Worm (Caenorhabditis elegans): ENCODE data around the gene mtss-1.

The mtss-1 gene

DNA sequence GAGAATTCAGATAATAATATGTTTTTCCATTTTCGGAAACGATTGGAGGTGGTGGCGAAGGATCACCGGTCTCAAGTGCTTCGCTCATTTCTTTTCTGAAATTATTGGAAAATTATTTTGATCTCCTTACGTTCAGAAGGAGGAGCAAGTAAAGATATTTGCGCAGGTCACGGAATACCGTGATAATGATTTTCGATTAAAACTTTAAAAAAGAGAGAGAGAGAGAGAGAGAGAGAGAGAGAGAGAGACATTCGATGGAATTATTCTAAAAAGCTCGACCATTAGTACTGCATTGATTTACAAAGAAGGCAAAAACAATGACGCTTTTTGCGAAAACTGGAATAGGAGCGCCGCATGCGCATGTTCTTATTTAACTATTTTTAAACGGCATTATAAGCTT, 24.1 kb downstream of the mtss-1 start, which contains the start of gene ztf-1:
ztf-1 (minus strand) TSS at position 101 of the 400 bp plus-strand sequence.
- TF ChIP-seq tbx-8 (GFP tag; optimal IDR thresholded peaks at IDR 0.05), result no peak
- no peak for TF ChIP-seq unc-62 (GFP tag; optimal IDR thresholded peaks at IDR 0.05)
- TF ChIP-seq lin-13 (tag; optimal IDR thresholded peaks at IDR 0.05), result no peak
- no peak for TF ChIP-seq sem-2 (GFP tag; optimal IDR thresholded peaks at IDR 0.05)
- TF ChIP-seq drap-1 (GFP tag; optimal IDR thresholded peaks at IDR 0.05), result no peak
- no peak for TF ChIP-seq nhr-237 (tag; optimal IDR thresholded peaks at IDR 0.05)
- no peak for TF ChIP-seq ceh-43 (GFP tag; optimal IDR thresholded peaks at IDR 0.05)
- no peak for TF ChIP-seq flh-1 (GFP tag; optimal IDR thresholded peaks at IDR 0.05)

DNA sequence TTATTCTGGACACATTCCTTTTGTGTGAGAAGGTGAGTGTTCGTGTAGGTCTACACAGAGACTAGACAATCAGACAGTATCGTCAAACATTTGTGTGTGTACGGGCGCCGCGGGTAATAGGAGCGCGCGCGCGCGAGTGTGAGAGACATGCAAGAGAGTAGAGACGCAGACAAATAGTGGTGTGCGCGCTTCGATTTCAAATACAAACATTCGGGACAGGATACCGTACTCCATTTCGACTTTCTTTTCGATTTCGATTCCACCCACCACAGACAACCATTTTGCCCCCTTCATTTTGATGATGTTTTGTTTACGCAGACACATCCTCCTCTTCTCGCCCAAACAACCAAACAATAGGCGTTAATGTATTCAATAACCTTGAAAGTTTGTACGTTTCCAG, 26.7 kb downstream of the mtss-1 start:
- TF ChIP-seq ztf-11 (tag; optimal IDR thresholded peaks at IDR 0.05) (no peak), unc-120 (tag; optimal IDR thresholded peaks at IDR 0.05; ENCODE audit: poor library complexity, severe bottlenecking) (no peak), pha-4 (tag; optimal IDR thresholded peaks at IDR 0.05) (peak; percentile 90), mls-2 (tag; optimal IDR thresholded peaks at IDR 0.05) (no peak), nhr-2 (tag; optimal IDR thresholded peaks at IDR 0.05) (no peak), lin-32 (GFP tag; optimal IDR thresholded peaks at IDR 0.05) (no peak), ceh-39 (tag; optimal IDR thresholded peaks at IDR 0.05) (no peak), drap-1 (GFP tag; optimal IDR thresholded peaks at IDR 0.05) (peak; percentile 51), hlh-1 (tag; optimal IDR thresholded peaks at IDR 0.05) (no peak), elt-3 (tag; optimal IDR thresholded peaks at IDR 0.05) (peak; percentile 2), unc-62 (GFP tag; optimal IDR thresholded peaks at IDR 0.05) (no peak), nhr-28 (tag; optimal IDR thresholded peaks at IDR 0.05) (no peak), bed-3 (GFP tag; optimal IDR thresholded peaks at IDR 0.05) (no peak), sptf-1 (tag; optimal IDR thresholded peaks at IDR 0.05) (peak; percentile 7), ceh-83 (GFP tag; optimal IDR thresholded peaks at IDR 0.05) (no peak), tbx-8 (GFP tag; optimal IDR thresholded peaks at IDR 0.05) (no peak), ceh-43 (GFP tag; optimal IDR thresholded peaks at IDR 0.05) (no peak), nhr-76 (tag; optimal IDR thresholded peaks at IDR 0.05) (no peak), snpc-4 (tag; optimal IDR thresholded peaks at IDR 0.05) (no peak), lsy-2 (tag; optimal IDR thresholded peaks at IDR 0.05) (peak; percentile 73), nhr-12 (tag; optimal IDR thresholded peaks at IDR 0.05) (no peak), mab-5 (tag; optimal IDR thresholded peaks at IDR 0.05) (no peak), zip-8 (tag; optimal IDR thresholded peaks at IDR 0.05) (no peak), elt-1 (tag; optimal IDR thresholded peaks at IDR 0.05; ENCODE audit: borderline replicate concordance, insufficient read depth) (no peak), M03D4.4 (tag; optimal IDR thresholded peaks at IDR 0.05) (no peak), sem-2 (GFP tag; optimal IDR thresholded peaks at IDR 0.05) (no peak), nhr-237 (tag; optimal IDR thresholded peaks at IDR 0.05) (peak; percentile 27), unc-39 (tag; optimal IDR thresholded peaks at IDR 0.05) (no peak), cnd-1 (tag; optimal IDR thresholded peaks at IDR 0.05) (no peak), mep-1 (tag; optimal IDR thresholded peaks at IDR 0.05) (no peak), lin-13 (tag; optimal IDR thresholded peaks at IDR 0.05) (peak; percentile 11), ces-1 (GFP tag; optimal IDR thresholded peaks at IDR 0.05) (no peak), ham-2 (GFP tag; optimal IDR thresholded peaks at IDR 0.05) (peak; percentile 48), flh-1 (GFP tag; optimal IDR thresholded peaks at IDR 0.05) (peak; percentile 19), blmp-1 (tag; optimal IDR thresholded peaks at IDR 0.05) (peak; percentile 28)

ce11 chrIII:8795595-8796141, 27.6 kb downstream of the mtss-1 start:
- no peak for TF ChIP-seq snpc-4 (tag; optimal IDR thresholded peaks at IDR 0.05)
- TF ChIP-seq elt-1 (tag; optimal IDR thresholded peaks at IDR 0.05; ENCODE audit: borderline replicate concordance, insufficient read depth), result no peak
- TF ChIP-seq nhr-76 (tag; optimal IDR thresholded peaks at IDR 0.05), result peak; percentile 4
- TF ChIP-seq nhr-2 (tag; optimal IDR thresholded peaks at IDR 0.05), result peak; percentile 100
- TF ChIP-seq pha-4 (tag; optimal IDR thresholded peaks at IDR 0.05), result peak; percentile 90
- no peak for TF ChIP-seq nhr-12 (tag; optimal IDR thresholded peaks at IDR 0.05)
- peak; percentile 77 for TF ChIP-seq ztf-11 (tag; optimal IDR thresholded peaks at IDR 0.05)
- peak; percentile 86 for TF ChIP-seq ces-1 (GFP tag; optimal IDR thresholded peaks at IDR 0.05)
- TF ChIP-seq nhr-28 (tag; optimal IDR thresholded peaks at IDR 0.05), result peak; percentile 15
- TF ChIP-seq mep-1 (tag; optimal IDR thresholded peaks at IDR 0.05), result peak; percentile 74
- no peak for TF ChIP-seq unc-39 (tag; optimal IDR thresholded peaks at IDR 0.05)
- TF ChIP-seq flh-1 (GFP tag; optimal IDR thresholded peaks at IDR 0.05), result no peak
- TF ChIP-seq lsy-2 (tag; optimal IDR thresholded peaks at IDR 0.05), result peak; percentile 79
- peak; percentile 65 for TF ChIP-seq drap-1 (GFP tag; optimal IDR thresholded peaks at IDR 0.05)
- peak; percentile 69 for TF ChIP-seq sptf-1 (tag; optimal IDR thresholded peaks at IDR 0.05)
- no peak for TF ChIP-seq mab-5 (tag; optimal IDR thresholded peaks at IDR 0.05)
- TF ChIP-seq ceh-43 (GFP tag; optimal IDR thresholded peaks at IDR 0.05), result no peak
- peak; percentile 41 for TF ChIP-seq M03D4.4 (tag; optimal IDR thresholded peaks at IDR 0.05)
- peak; percentile 66 for TF ChIP-seq hlh-1 (tag; optimal IDR thresholded peaks at IDR 0.05)
- TF ChIP-seq bed-3 (GFP tag; optimal IDR thresholded peaks at IDR 0.05), result no peak
- peak; percentile 95 for TF ChIP-seq unc-120 (tag; optimal IDR thresholded peaks at IDR 0.05; ENCODE audit: poor library complexity, severe bottlenecking)
- no peak for TF ChIP-seq lin-32 (GFP tag; optimal IDR thresholded peaks at IDR 0.05)
- TF ChIP-seq tbx-8 (GFP tag; optimal IDR thresholded peaks at IDR 0.05), result no peak
- TF ChIP-seq lin-13 (tag; optimal IDR thresholded peaks at IDR 0.05), result peak; percentile 84
- peak; percentile 88 for TF ChIP-seq ceh-39 (tag; optimal IDR thresholded peaks at IDR 0.05)
- TF ChIP-seq nhr-237 (tag; optimal IDR thresholded peaks at IDR 0.05), result peak; percentile 65
- TF ChIP-seq elt-3 (tag; optimal IDR thresholded peaks at IDR 0.05), result no peak
- TF ChIP-seq ham-2 (GFP tag; optimal IDR thresholded peaks at IDR 0.05), result peak; percentile 88
- TF ChIP-seq unc-62 (GFP tag; optimal IDR thresholded peaks at IDR 0.05), result peak; percentile 95
- TF ChIP-seq blmp-1 (tag; optimal IDR thresholded peaks at IDR 0.05), result no peak
- TF ChIP-seq ceh-83 (GFP tag; optimal IDR thresholded peaks at IDR 0.05), result peak; percentile 57
- peak; percentile 67 for TF ChIP-seq mls-2 (tag; optimal IDR thresholded peaks at IDR 0.05)
- TF ChIP-seq zip-8 (tag; optimal IDR thresholded peaks at IDR 0.05), result no peak
- peak; percentile 82 for TF ChIP-seq cnd-1 (tag; optimal IDR thresholded peaks at IDR 0.05)
- TF ChIP-seq sem-2 (GFP tag; optimal IDR thresholded peaks at IDR 0.05), result no peak
